Fruit fly (Drosophila melanogaster): ENCODE results near the gene Or24a.

Or24a gene

DNA sequence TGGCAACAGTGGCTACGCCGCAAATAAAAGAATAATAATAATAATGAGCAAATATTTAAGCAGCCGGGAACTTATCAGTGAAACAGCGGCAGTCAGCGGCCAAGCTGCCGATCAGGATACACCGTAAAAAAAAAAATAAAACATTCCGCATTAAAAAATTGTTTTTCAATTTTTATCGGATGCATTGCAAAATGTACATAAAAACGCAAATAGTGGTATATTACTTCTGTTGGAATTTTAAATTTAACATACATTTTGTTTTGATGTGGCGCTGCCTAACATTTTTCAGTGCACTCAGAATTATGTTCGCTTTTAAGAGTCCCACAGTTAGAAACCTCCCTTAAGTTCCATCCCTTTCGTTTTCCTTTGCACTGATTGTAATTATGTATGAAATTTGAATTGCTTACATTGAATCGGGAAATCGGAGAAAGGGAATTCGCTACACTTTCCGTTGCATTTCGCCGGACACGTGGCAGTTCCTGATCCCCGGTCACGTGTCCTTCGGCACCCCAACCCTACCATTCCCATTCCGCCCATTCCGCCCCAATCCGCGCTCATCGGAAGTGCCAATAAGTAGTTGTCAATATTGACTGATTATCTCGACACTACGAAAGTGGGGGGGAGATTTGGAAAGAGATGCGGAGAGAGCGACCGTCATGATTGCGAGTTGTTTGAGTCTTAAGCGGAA lies 46.8 kb downstream of the Or24a start (continued):
- peak; percentile 69 for TF ChIP-seq Xbp1 (GFP tag; optimal IDR thresholded peaks at IDR 0.05)
- TF ChIP-seq repo (GFP tag; optimal IDR thresholded peaks at IDR 0.05) = peak; percentile 48
- TF ChIP-seq ATbp (GFP tag; optimal IDR thresholded peaks at IDR 0.05) = peak; percentile 76
- TF ChIP-seq CG5180 (GFP tag; optimal IDR thresholded peaks at IDR 0.05) = peak; percentile 57
- no peak for TF ChIP-seq chinmo (GFP tag; IDR thresholded peaks at IDR 0.05; ENCODE audit: partially characterized antibody)
- peak; percentile 71 for TF ChIP-seq ems (GFP tag; optimal IDR thresholded peaks at IDR 0.05)
- TF ChIP-seq Taf1 (GFP tag; IDR thresholded peaks at IDR 0.05) = 0 out of 2 replicates have a peak, but pooled peaks have one; percentile 35
- TF ChIP-seq Ets97D (GFP tag; optimal IDR thresholded peaks at IDR 0.05) = peak; percentile 30
- TF ChIP-seq Atf-2 (GFP tag; optimal IDR thresholded peaks at IDR 0.05) = peak; percentile 81
- TF ChIP-seq trh (GFP tag; optimal IDR thresholded peaks at IDR 0.05) = peak; percentile 47
- TF ChIP-seq Blimp-1 (GFP tag; optimal IDR thresholded peaks at IDR 0.05) = peak; percentile 89
- TF ChIP-seq CG8281 (tag; optimal IDR thresholded peaks at IDR 0.05) = peak; percentile 55
- TF ChIP-seq ERR (GFP tag; optimal IDR thresholded peaks at IDR 0.05) = peak; percentile 66
- peak; percentile 60 for TF ChIP-seq CG15514 (GFP tag; optimal IDR thresholded peaks at IDR 0.05)
- no peak for TF ChIP-seq cg (GFP tag; optimal IDR thresholded peaks at IDR 0.05)
- TF ChIP-seq insv (GFP tag; optimal IDR thresholded peaks at IDR 0.05) = no peak
- TF ChIP-seq sim (GFP tag; IDR thresholded peaks at IDR 0.05) = peak; percentile 84
- peak; percentile 75 for TF ChIP-seq bab2 (GFP tag; optimal IDR thresholded peaks at IDR 0.05)
- peak; percentile 43; the same call in 1 of the 2 replicates for TF ChIP-seq CG43689 (GFP tag; IDR thresholded peaks at IDR 0.05)
- TF ChIP-seq CG9932 (GFP tag; IDR thresholded peaks at IDR 0.05) = no peak
- TF ChIP-seq Dfd (GFP tag; optimal IDR thresholded peaks at IDR 0.05) = no peak
- TF ChIP-seq Adf1 (GFP tag; IDR thresholded peaks at IDR 0.05) = peak; percentile 27; the same call in 1 of the 2 replicates
- peak; percentile 61 for TF ChIP-seq CG12104 (GFP tag; optimal IDR thresholded peaks at IDR 0.05)
- TF ChIP-seq Neu2 (GFP tag; optimal IDR thresholded peaks at IDR 0.05; ENCODE audit: borderline replicate concordance) = no peak
- TF ChIP-seq danr (GFP tag; IDR thresholded peaks at IDR 0.05) = 0 out of 2 replicates have a peak, but pooled peaks have one; percentile 17
- peak; percentile 66 for TF ChIP-seq CG30431 (GFP tag; optimal IDR thresholded peaks at IDR 0.05)
- TF ChIP-seq exex (tag; optimal IDR thresholded peaks at IDR 0.05) = peak; percentile 7
- TF ChIP-seq sna (GFP tag; IDR thresholded peaks at IDR 0.05; ENCODE audit: partially characterized antibody) = no peak
- peak; percentile 97 for TF ChIP-seq sens (GFP tag)
- TF ChIP-seq maf-S (GFP tag; optimal IDR thresholded peaks at IDR 0.05) = peak; percentile 60
- peak; percentile 10 for TF ChIP-seq CG3065 (GFP tag; optimal IDR thresholded peaks at IDR 0.05)
- peak; percentile 85 for TF ChIP-seq CG7839 (tag; optimal IDR thresholded peaks at IDR 0.05)
- TF ChIP-seq CG15479 (GFP tag; optimal IDR thresholded peaks at IDR 0.05) = no peak
- peak; percentile 53 for TF ChIP-seq crc (GFP tag; optimal IDR thresholded peaks at IDR 0.05)
- peak; percentile 17 for TF ChIP-seq gro (GFP tag; optimal IDR thresholded peaks at IDR 0.05)
- no peak for TF ChIP-seq Optix (GFP tag; IDR thresholded peaks at IDR 0.05)
- TF ChIP-seq CG17328 (GFP tag; IDR thresholded peaks at IDR 0.05) = peak; percentile 87
- TF ChIP-seq Mad (GFP tag; optimal IDR thresholded peaks at IDR 0.05) = peak; percentile 49
- peak; percentile 37 for TF ChIP-seq BtbVII (GFP tag; optimal IDR thresholded peaks at IDR 0.05)
- peak; percentile 43 for TF ChIP-seq CG8290 (GFP tag; optimal IDR thresholded peaks at IDR 0.05)
- TF ChIP-seq CG8290 (tag; optimal IDR thresholded peaks at IDR 0.05) = peak; percentile 5 to 21
- TF ChIP-seq Dek (tag; optimal IDR thresholded peaks at IDR 0.05) = peak; percentile 39
- TF ChIP-seq dimm (GFP tag; IDR thresholded peaks at IDR 0.05) = peak; percentile 50; the same call in 1 of the 2 replicates
- peak; percentile 7 for TF ChIP-seq YL-1 (GFP tag; optimal IDR thresholded peaks at IDR 0.05)
- TF ChIP-seq lov (optimal IDR thresholded peaks at IDR 0.05) = no peak
- TF ChIP-seq lov (GFP tag; IDR thresholded peaks at IDR 0.05) = peak; percentile 84
- TF ChIP-seq CG6813 (GFP tag; optimal IDR thresholded peaks at IDR 0.05) = peak; percentile 71
- peak; percentile 86 for TF ChIP-seq nmo (GFP tag; optimal IDR thresholded peaks at IDR 0.05)
- peak; percentile 72 for TF ChIP-seq CG2120 (GFP tag; optimal IDR thresholded peaks at IDR 0.05)
- TF ChIP-seq CG18599 (GFP tag; optimal IDR thresholded peaks at IDR 0.05) = peak; percentile 88
